Worm (Caenorhabditis elegans) whole organism, young adult: ENCODE data around the gene F01F1.11.

ENCODE experiments used
- B0019.2 ChIP-seq: fragments of 200-800 bp; sonication (Bioruptor generic); conservative IDR thresholded peaks from 2 replicates; pipeline ENCODE4 v1.3.6; 2022; ENCODE audit warnings: missing genetic modification reagents, missing genetic modification characterization, missing compliant biosample characterization
- C06A6.2 ChIP-seq: fragments of 200-800 bp; sonication (Bioruptor generic); conservative IDR thresholded peaks from 2 replicates; pipeline ENCODE4 v1.3.6; 2022; ENCODE audit warnings: missing genetic modification characterization, missing compliant biosample characterization
- D2030.7 ChIP-seq: fragments of 200-800 bp; sonication (Bioruptor generic); IDR thresholded peaks from 2 replicates; pipeline ENCODE4 v1.3.6; 2022; ENCODE audit warnings: missing genetic modification reagents, missing genetic modification characterization, missing compliant biosample characterization
- F23B12.7 ChIP-seq: sonication (generic microtip); optimal IDR thresholded peaks from 2 replicates; lab custom pipeline; 2017; ENCODE audit warnings: missing genetic modification characterization, mild to moderate bottlenecking, missing compliant biosample characterization, antibody characterized with exemption, moderate library complexity; ENCODE audit not compliant: insufficient read depth
- F33H1.4 ChIP-seq: fragments of 200-800 bp; sonication (Bioruptor generic); IDR thresholded peaks from 2 replicates; pipeline ENCODE4 v1.3.6; 2022; ENCODE audit warnings: missing genetic modification reagents, missing genetic modification characterization, missing compliant biosample characterization
- F37B4.10 ChIP-seq: fragments of 200-800 bp; sonication (Bioruptor generic); IDR thresholded peaks from 2 replicates; pipeline ENCODE4 v1.3.6; 2022; ENCODE audit warnings: missing genetic modification characterization, missing compliant biosample characterization
- F52B5.7 ChIP-seq: sonication (generic microtip); optimal IDR thresholded peaks from 2 replicates; lab custom pipeline; 2016; ENCODE audit warnings: mild to moderate bottlenecking, missing genetic modification characterization, missing compliant biosample characterization
- F57A8.1 ChIP-seq: fragments of 200-800 bp; sonication (Bioruptor generic); optimal IDR thresholded peaks from 2 replicates; lab custom pipeline; 2018; ENCODE audit warnings: mild to moderate bottlenecking, missing genetic modification characterization, moderate library complexity, missing compliant biosample characterization
- Y53F4B.3 ChIP-seq: fragments of 200-800 bp; sonication (Bioruptor generic); IDR thresholded peaks from 2 replicates; pipeline ENCODE4 v1.3.6; 2022; ENCODE audit warnings: missing genetic modification reagents, missing genetic modification characterization, missing compliant biosample characterization
- Y56A3A.18 ChIP-seq: fragments of 200-800 bp; sonication (Bioruptor generic); IDR thresholded peaks from 2 replicates; pipeline ENCODE4 v1.3.6; 2022; ENCODE audit warnings: missing genetic modification reagents, missing genetic modification characterization, missing compliant biosample characterization
- Y67H2A.10 ChIP-seq: fragments of 200-800 bp; sonication (Bioruptor generic); conservative IDR thresholded peaks from 2 replicates; pipeline ENCODE4 v1.3.6; 2022; ENCODE audit warnings: missing genetic modification reagents, missing genetic modification characterization, missing compliant biosample characterization
- ama-1 ChIP-seq, 3 experiments: fragments of 150-350 bp in 1 of 3; sonication (generic microtip) in 2 of 3; optimal IDR thresholded peaks; 2 replicates each; lab custom pipeline; 2014 to 2018; ENCODE audit warnings: missing biosample characterization in 2 of 3, missing genetic modification characterization in 2 of 3, missing genetic modification reagents in 2 of 3
- aptf-3 ChIP-seq: fragments of 200-800 bp; sonication (Bioruptor generic); IDR thresholded peaks from 2 replicates; pipeline ENCODE4 v1.3.6; 2022; ENCODE audit warnings: missing genetic modification characterization, missing compliant biosample characterization
- bed-1 ChIP-seq: fragments of 200-800 bp; sonication (Bioruptor generic); IDR thresholded peaks from 2 replicates; pipeline ENCODE4 v1.3.6; 2022; ENCODE audit warnings: missing genetic modification reagents, missing genetic modification characterization, missing compliant biosample characterization
- ccch-3 ChIP-seq: fragments of 200-800 bp; sonication (Bioruptor generic); optimal IDR thresholded peaks from 2 replicates; lab custom pipeline; 2018; ENCODE audit warnings: mild to moderate bottlenecking, missing genetic modification characterization, missing compliant biosample characterization
- ceh-27 ChIP-seq: fragments of 200-800 bp; sonication (Bioruptor generic); optimal IDR thresholded peaks from 2 replicates; lab custom pipeline; 2018; ENCODE audit warnings: mild to moderate bottlenecking, missing genetic modification characterization, moderate library complexity, missing compliant biosample characterization
- die-1 ChIP-seq: sonication (generic microtip); optimal IDR thresholded peaks from 2 replicates; lab custom pipeline; 2016; ENCODE audit warnings: missing genotype, mild to moderate bottlenecking, missing genetic modification characterization, missing compliant biosample characterization
- dox-1 ChIP-seq: fragments of 200-800 bp; sonication (Bioruptor generic); IDR thresholded peaks from 2 replicates; pipeline ENCODE4 v1.3.6; 2022; ENCODE audit warnings: missing genetic modification reagents, missing genetic modification characterization, missing compliant biosample characterization
- egl-44 ChIP-seq: fragments of 200-800 bp; sonication (Bioruptor generic); IDR thresholded peaks from 2 replicates; pipeline ENCODE4 v1.3.6; 2022; ENCODE audit warnings: missing genetic modification reagents, missing genetic modification characterization, missing compliant biosample characterization
- fkh-3 ChIP-seq: sonication (generic microtip); optimal IDR thresholded peaks from 2 replicates; lab custom pipeline; 2016; ENCODE audit warnings: mild to moderate bottlenecking, missing genetic modification characterization, missing compliant biosample characterization
- gei-17 ChIP-seq: fragments of 200-800 bp; sonication (Bioruptor generic); optimal IDR thresholded peaks from 2 replicates; lab custom pipeline; 2018; ENCODE audit warnings: mild to moderate bottlenecking, missing genetic modification characterization, missing compliant biosample characterization
- hlh-12 ChIP-seq: sonication (generic microtip); optimal IDR thresholded peaks from 2 replicates; lab custom pipeline; 2016; ENCODE audit warnings: missing genetic modification characterization, missing compliant biosample characterization
- hlh-26 ChIP-seq: fragments of 200-800 bp; sonication (Bioruptor generic); conservative IDR thresholded peaks from 2 replicates; pipeline ENCODE4 v1.3.6; 2022; ENCODE audit warnings: missing genetic modification reagents, missing genetic modification characterization, missing compliant biosample characterization
- hrde-1 ChIP-seq: sonication (generic microtip); optimal IDR thresholded peaks from 2 replicates; lab custom pipeline; 2016; ENCODE audit warnings: missing genetic modification characterization, mild to moderate bottlenecking, missing compliant biosample characterization, moderate library complexity, missing genotype, missing genetic modification reagents, borderline replicate concordance
- let-526 ChIP-seq: fragments of 200-800 bp; sonication (Bioruptor generic); IDR thresholded peaks from 2 replicates; pipeline ENCODE4 v1.3.6; 2022; ENCODE audit warnings: missing genetic modification reagents, missing genetic modification characterization, missing compliant biosample characterization
- lin-40 ChIP-seq: sonication (generic microtip); optimal IDR thresholded peaks from 2 replicates; lab custom pipeline; 2016; ENCODE audit warnings: missing genetic modification characterization, mild to moderate bottlenecking, missing compliant biosample characterization, missing genotype, missing genetic modification reagents
- lin-54 ChIP-seq: fragments of 200-800 bp; sonication (Bioruptor generic); optimal IDR thresholded peaks from 2 replicates; lab custom pipeline; 2018; ENCODE audit warnings: mild to moderate bottlenecking, missing genetic modification characterization, missing compliant biosample characterization
- lir-1 ChIP-seq: fragments of 200-800 bp; sonication (Bioruptor generic); conservative IDR thresholded peaks from 2 replicates; pipeline ENCODE4 v1.3.6; 2022; ENCODE audit warnings: missing genetic modification reagents, missing genetic modification characterization, missing compliant biosample characterization
- lsy-27 ChIP-seq: sonication (generic microtip); optimal IDR thresholded peaks from 2 replicates; lab custom pipeline; 2017; ENCODE audit warnings: missing genetic modification characterization, mild to moderate bottlenecking, missing compliant biosample characterization, antibody characterized with exemption, missing genotype, borderline replicate concordance; ENCODE audit not compliant: insufficient read depth
- madf-3 ChIP-seq: fragments of 200-800 bp; sonication (Bioruptor generic); IDR thresholded peaks from 2 replicates; pipeline ENCODE4 v1.3.6; 2022; ENCODE audit warnings: missing genetic modification reagents, missing genetic modification characterization, missing compliant biosample characterization
- madf-6 ChIP-seq: fragments of 200-800 bp; sonication (Bioruptor generic); IDR thresholded peaks from 2 replicates; pipeline ENCODE4 v1.3.6; 2022; ENCODE audit warnings: missing genetic modification reagents, missing genetic modification characterization, missing compliant biosample characterization
- madf-8 ChIP-seq: fragments of 200-800 bp; sonication (Bioruptor generic); conservative IDR thresholded peaks from 2 replicates; pipeline ENCODE4 v1.3.6; 2022; ENCODE audit warnings: missing genetic modification reagents, missing genetic modification characterization, missing compliant biosample characterization
- mxl-1 ChIP-seq: sonication (generic microtip); optimal IDR thresholded peaks from 2 replicates; lab custom pipeline; 2016; ENCODE audit warnings: missing genetic modification characterization, missing compliant biosample characterization
- nfya-2 ChIP-seq: fragments of 200-800 bp; sonication (Bioruptor generic); IDR thresholded peaks from 2 replicates; pipeline ENCODE4 v1.3.6; 2022; ENCODE audit warnings: missing genetic modification reagents, missing genetic modification characterization, missing compliant biosample characterization
- nhr-120 ChIP-seq: fragments of 200-800 bp; sonication (Bioruptor generic); IDR thresholded peaks from 2 replicates; pipeline ENCODE4 v1.3.6; 2022; ENCODE audit warnings: missing genetic modification characterization, missing compliant biosample characterization
- nhr-179 ChIP-seq: sonication (generic microtip); optimal IDR thresholded peaks from 2 replicates; lab custom pipeline; 2016; ENCODE audit warnings: mild to moderate bottlenecking, missing genetic modification characterization, missing compliant biosample characterization
- nhr-27 ChIP-seq: fragments of 200-800 bp; sonication (Bioruptor generic); optimal IDR thresholded peaks from 2 replicates; lab custom pipeline; 2018; ENCODE audit warnings: mild to moderate bottlenecking, missing genetic modification characterization, moderate library complexity, missing compliant biosample characterization
- pbrm-1 ChIP-seq: fragments of 200-800 bp; sonication (Bioruptor generic); IDR thresholded peaks from 2 replicates; pipeline ENCODE4 v1.3.6; 2022; ENCODE audit warnings: missing genetic modification reagents, missing genetic modification characterization, missing compliant biosample characterization
- pha-4 ChIP-seq: fragments of 150-350 bp; sonication (generic microtip); optimal IDR thresholded peaks from 2 replicates; lab custom pipeline; 2014; ENCODE audit warnings: missing biosample characterization, missing genetic modification reagents, missing genetic modification characterization
- rpc-1 ChIP-seq, 2 experiments: fragments of 150-350 bp in 1 of 2; sonication (generic microtip) in 1 of 2; optimal IDR thresholded peaks; 2 replicates each; lab custom pipeline; 2014 to 2018; ENCODE audit warnings: missing biosample characterization in 1 of 2, missing genetic modification characterization in 1 of 2, missing genetic modification reagents in 1 of 2, missing genotype in 1 of 2
- snpc-3.4 ChIP-seq: sonication (generic microtip); optimal IDR thresholded peaks from 2 replicates; lab custom pipeline; 2017; ENCODE audit warnings: missing genetic modification characterization, mild to moderate bottlenecking, missing compliant biosample characterization, antibody characterized with exemption, moderate library complexity, missing genotype, missing genetic modification reagents
- unc-130 ChIP-seq: sonication (generic microtip); optimal IDR thresholded peaks from 2 replicates; lab custom pipeline; 2016; ENCODE audit warnings: missing genetic modification reagents, missing genetic modification characterization, missing compliant biosample characterization
- zim-3 ChIP-seq: sonication (generic microtip); optimal IDR thresholded peaks from 2 replicates; lab custom pipeline; 2017; ENCODE audit warnings: mild to moderate bottlenecking, missing genetic modification characterization, moderate library complexity, missing compliant biosample characterization
- ztf-3 ChIP-seq: fragments of 200-800 bp; sonication (Bioruptor generic); optimal IDR thresholded peaks from 2 replicates; lab custom pipeline; 2018; ENCODE audit warnings: mild to moderate bottlenecking, missing genetic modification characterization, missing compliant biosample characterization
- ztf-6 ChIP-seq: fragments of 200-800 bp; sonication (Bioruptor generic); IDR thresholded peaks from 2 replicates; pipeline ENCODE4 v1.3.6; 2022; ENCODE audit warnings: missing genetic modification reagents, missing genetic modification characterization, missing compliant biosample characterization

The F01F1.11 gene

DNA sequence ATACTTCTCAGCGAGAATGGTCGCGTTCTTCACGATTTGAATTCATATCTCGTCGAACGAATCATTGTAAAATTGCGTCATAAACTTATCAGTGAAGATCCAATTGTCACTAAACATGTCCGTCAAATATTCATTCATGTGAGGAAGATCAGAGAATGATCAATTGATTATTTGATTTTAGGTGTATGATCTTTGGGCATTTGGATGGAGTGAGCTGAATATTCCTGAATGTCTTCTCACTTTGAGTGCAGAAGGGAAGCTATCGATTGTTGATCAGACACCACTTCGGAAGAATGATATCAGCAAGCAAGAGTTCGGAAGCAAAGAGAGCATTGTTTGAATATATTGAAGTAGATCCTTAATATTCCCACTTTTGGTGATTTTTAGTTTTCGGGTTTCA, 2.6 kb upstream of the F01F1.11 start (continued):
- TF ChIP-seq madf-3 (peak; percentile 69; the same call in 1 of the 2 replicates), lsy-27 (no peak), F23B12.7 (tag; lab: Kevin White, UChicago) (no peak), madf-6 (GFP tag; lab: Robert Waterston, UW) (peak; percentile 11; the same call in 1 of the 2 replicates), nhr-179 (no peak), mxl-1 (tag; lab: Kevin White, UChicago) (no peak), ceh-27 (GFP tag; lab: Kevin White, UChicago) (no peak), hlh-26 (GFP tag; lab: Robert Waterston, UW) (no peak), egl-44 (no peak), zim-3 (tag; lab: Kevin White, UChicago) (no peak), gei-17 (GFP tag; lab: Kevin White, UChicago) (no peak), Y53F4B.3 (GFP tag; lab: Robert Waterston, UW) (no peak), die-1 (no peak), D2030.7 (no peak), fkh-3 (tag; lab: Kevin White, UChicago) (no peak), bed-1 (GFP tag; lab: Robert Waterston, UW) (no peak), lin-54 (GFP tag; lab: Kevin White, UChicago) (peak; percentile 19), nfya-2 (GFP tag; lab: Robert Waterston, UW) (no peak), hrde-1 (peak; percentile 68), ztf-6 (no peak), let-526 (GFP tag; lab: Robert Waterston, UW) (no peak), ztf-3 (GFP tag; lab: Kevin White, UChicago) (no peak), F52B5.7 (tag; lab: Kevin White, UChicago) (no peak), Y56A3A.18 (GFP tag; lab: Robert Waterston, UW) (no peak), ccch-3 (GFP tag; lab: Kevin White, UChicago) (no peak), rpc-1 (optimal IDR thresholded peaks at IDR 0.05; lab: Kevin White, UChicago) (no peak), rpc-1 (tag; optimal IDR thresholded peaks at IDR 0.05; lab: Kevin White, UChicago) (no peak), dox-1 (GFP tag; lab: Robert Waterston, UW) (no peak), nhr-120 (GFP tag; lab: Robert Waterston, UW) (no peak), madf-8 (GFP tag; lab: Robert Waterston, UW) (no peak), hlh-12 (tag; lab: Kevin White, UChicago) (no peak), ama-1 (optimal IDR thresholded peaks at IDR 0.05; lab: Kevin White, UChicago) (peak; percentile 89), ama-1 (GFP tag; optimal IDR thresholded peaks at IDR 0.05; lab: Kevin White, UChicago) (peak in 1 of 2 experiments; percentile 3), F37B4.10 (GFP tag; lab: Robert Waterston, UW) (no peak), snpc-3.4 (tag; lab: Kevin White, UChicago) (no peak), Y67H2A.10 (GFP tag; lab: Robert Waterston, UW) (no peak), lir-1 (GFP tag; lab: Robert Waterston, UW) (no peak), pbrm-1 (GFP tag; lab: Robert Waterston, UW) (peak; percentile 16; the same call in 1 of the 2 replicates), F57A8.1 (no peak), unc-130 (GFP tag; lab: Kevin White, UChicago) (no peak), B0019.2 (GFP tag; lab: Robert Waterston, UW) (no peak), lin-40 (tag; lab: Kevin White, UChicago) (peak; percentile 52), pha-4 (tag; lab: Kevin White, UChicago) (no peak), C06A6.2 (GFP tag; lab: Robert Waterston, UW) (no peak), F33H1.4 (GFP tag; lab: Robert Waterston, UW) (no peak), aptf-3 (GFP tag; lab: Robert Waterston, UW) (no peak), nhr-27 (tag; lab: Kevin White, UChicago) (no peak)
- TF ChIP-seq, all 124 proteins: peak for 25
